Worm (Caenorhabditis elegans): ENCODE data around the gene C25D7.16.

Gene C25D7.16

DNA sequence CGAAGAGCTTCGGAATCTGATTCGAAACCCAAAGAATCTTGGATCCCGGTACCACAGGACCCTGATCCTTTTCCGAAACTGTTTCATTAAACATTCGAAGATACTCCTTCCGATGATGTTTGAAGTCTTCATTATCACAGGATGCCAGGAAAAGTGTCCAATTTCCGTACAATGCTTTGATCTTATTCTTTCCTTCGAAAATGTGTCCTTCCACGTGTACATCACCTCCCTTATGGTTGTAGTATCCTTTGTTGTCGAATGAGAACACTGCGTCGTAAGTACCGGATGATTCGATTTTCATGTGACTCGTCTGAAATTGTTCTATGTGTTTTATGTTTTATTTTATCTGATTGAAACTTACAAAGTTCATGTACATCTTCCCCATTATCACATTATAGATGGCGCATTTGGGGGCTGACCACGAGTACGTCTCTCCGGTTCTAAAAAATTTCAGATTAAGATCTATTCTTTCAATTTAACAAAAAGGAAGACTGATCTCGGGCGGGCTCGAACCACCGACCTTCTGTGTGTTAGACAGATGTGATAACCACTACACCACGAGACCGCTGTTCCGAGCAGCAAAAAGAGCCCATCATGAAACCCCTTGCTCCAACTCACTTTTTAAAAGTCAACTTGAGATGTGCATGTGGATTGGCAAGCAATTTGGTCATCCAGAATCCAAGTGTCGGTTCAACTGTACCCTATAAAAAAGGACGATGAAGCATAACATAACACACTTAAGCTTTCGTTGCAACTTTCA is 43.3 kb upstream of the C25D7.16 start (continued):
- TF ChIP-seq madf-8 (GFP tag; conservative IDR thresholded peaks at IDR 0.05) (no peak), hrde-1 (tag; optimal IDR thresholded peaks at IDR 0.05; ENCODE audit: borderline replicate concordance) (no peak), dpl-1 (GFP tag; optimal IDR thresholded peaks at IDR 0.05) (no peak), hlh-26 (GFP tag; conservative IDR thresholded peaks at IDR 0.05) (no peak), T07F8.4 (tag; optimal IDR thresholded peaks at IDR 0.05) (no peak), Y67H2A.10 (GFP tag; conservative IDR thresholded peaks at IDR 0.05) (no peak), madf-3 (GFP tag; IDR thresholded peaks at IDR 0.05) (no peak), dox-1 (GFP tag; IDR thresholded peaks at IDR 0.05) (0 out of 2 replicates have a peak, but pooled peaks have one; percentile 29), ceh-40 (GFP tag; IDR thresholded peaks at IDR 0.05) (no peak), ztf-3 (GFP tag; optimal IDR thresholded peaks at IDR 0.05) (no peak), unc-130 (GFP tag; optimal IDR thresholded peaks at IDR 0.05) (no peak), mcd-1 (GFP tag; IDR thresholded peaks at IDR 0.05) (0 out of 2 replicates have a peak, but pooled peaks have one; percentile 34), rpc-1 (optimal IDR thresholded peaks at IDR 0.05) (peak; percentile 53), rpc-1 (tag; optimal IDR thresholded peaks at IDR 0.05) (peak; percentile 70)

DNA sequence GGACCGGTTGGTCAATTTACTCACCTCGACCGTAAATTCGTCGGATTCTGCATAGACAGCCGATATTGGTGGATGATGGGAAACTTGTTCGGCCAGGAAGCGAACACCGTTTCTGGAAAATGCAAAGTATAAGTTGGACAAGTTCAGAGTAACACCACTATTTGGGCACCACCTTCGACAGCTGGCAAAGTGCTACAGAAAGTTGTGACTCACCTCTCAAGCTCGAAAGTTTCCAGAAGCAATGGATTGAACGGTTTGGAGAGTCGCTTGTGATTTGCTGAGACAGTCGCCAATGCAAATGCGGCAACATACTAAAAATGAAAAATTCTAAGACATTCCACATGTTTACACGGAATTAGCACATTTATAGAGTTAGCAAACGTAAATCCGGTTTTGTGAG is 42.6 kb upstream of the C25D7.16 start:
- TF ChIP-seq nfya-1 (tag; optimal IDR thresholded peaks at IDR 0.05; ENCODE audit: borderline replicate concordance, insufficient read depth) (no peak), ceh-91 (GFP tag; IDR thresholded peaks at IDR 0.05) (no peak), K12H6.12 (tag; optimal IDR thresholded peaks at IDR 0.05) (no peak), chd-7 (tag; optimal IDR thresholded peaks at IDR 0.05) (no peak)

DNA sequence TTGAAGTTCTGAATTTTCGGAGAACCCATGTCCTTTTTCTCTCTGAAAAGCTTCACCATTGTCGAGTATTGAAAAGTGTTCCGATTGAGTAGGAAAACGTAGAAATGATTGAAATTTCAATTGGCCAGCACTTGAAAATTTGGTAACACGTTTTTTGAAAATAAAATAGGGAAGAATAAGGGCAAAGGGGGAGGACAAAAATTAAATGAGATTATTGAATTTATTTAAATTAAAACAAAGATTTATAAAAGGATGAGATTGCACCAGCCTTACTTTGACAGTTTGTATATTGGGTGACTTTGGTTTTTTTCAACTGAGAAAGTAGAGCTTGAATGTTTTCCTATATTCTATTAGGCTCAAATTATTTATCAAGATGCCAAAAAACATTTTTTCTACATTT is 41.8 kb upstream of the C25D7.16 start, which contains the start of gene obr-2:
TSS of gene obr-2 (minus strand) at position 101 of the 400 bp plus-strand sequence.
- TF ChIP-seq F39B2.1 (GFP tag; IDR thresholded peaks at IDR 0.05) (no peak), K12H6.12 (tag; optimal IDR thresholded peaks at IDR 0.05) (no peak), mel-28 (tag; optimal IDR thresholded peaks at IDR 0.05; ENCODE audit: borderline replicate concordance) (no peak), madf-6 (GFP tag; IDR thresholded peaks at IDR 0.05) (no peak), ccch-3 (GFP tag; optimal IDR thresholded peaks at IDR 0.05) (no peak), sptf-2 (GFP tag; optimal IDR thresholded peaks at IDR 0.05) (no peak), nhr-179 (tag; optimal IDR thresholded peaks at IDR 0.05) (no peak)

DNA sequence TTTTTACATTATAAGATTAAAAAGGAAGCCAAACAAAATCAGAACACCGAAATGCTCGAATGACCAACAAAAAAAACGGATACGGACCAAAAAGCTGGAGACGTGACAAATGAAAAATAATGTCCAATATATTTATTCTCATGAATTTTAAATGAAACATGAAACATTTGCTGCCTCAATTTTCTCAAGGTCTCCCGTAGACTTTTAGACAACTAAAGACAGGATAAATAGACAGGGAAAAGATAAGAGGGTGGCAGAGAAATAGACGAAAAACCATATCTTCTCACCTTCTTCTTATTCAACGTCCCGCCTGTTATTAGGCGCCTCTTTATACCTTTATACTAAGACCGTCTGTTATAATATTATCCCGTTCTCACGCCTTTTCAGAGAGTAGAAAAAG is 40.2 kb upstream of the C25D7.16 start:
- TF ChIP-seq ceh-79 (tag; optimal IDR thresholded peaks at IDR 0.05) (no peak), F22D6.2 (tag; optimal IDR thresholded peaks at IDR 0.05) (no peak), him-1 (tag; optimal IDR thresholded peaks at IDR 0.05) (no peak), tlf-1 (GFP tag; optimal IDR thresholded peaks at IDR 0.05) (no peak), rec-8 (tag; optimal IDR thresholded peaks at IDR 0.05) (no peak), madf-10 (tag; optimal IDR thresholded peaks at IDR 0.05) (no peak), nhr-27 (tag; optimal IDR thresholded peaks at IDR 0.05) (no peak), zim-3 (tag; optimal IDR thresholded peaks at IDR 0.05) (no peak), hrde-1 (tag; optimal IDR thresholded peaks at IDR 0.05; ENCODE audit: borderline replicate concordance) (no peak), lsy-27 (tag; optimal IDR thresholded peaks at IDR 0.05; ENCODE audit: borderline replicate concordance, insufficient read depth) (no peak)

Data from whole organism, young adult.